Fruit fly (Drosophila melanogaster) whole organism, embryonic: Measurements from ENCODE around the gene Sik2.
A peak's percentile ranks its signal among the peaks of the same experiment; 100 is the strongest.

ENCODE experiments used
- Atf3 ChIP-seq: fragments of 200-800 bp; sonication (Bioruptor generic); optimal IDR thresholded peaks from 3 replicates; lab custom pipeline; 2016; ENCODE audit warnings: missing biosample characterization, missing genetic modification characterization
- Bdp1 ChIP-seq: fragments of 200-800 bp; sonication (Bioruptor generic); optimal IDR thresholded peaks from 3 replicates; lab custom pipeline; 2016; ENCODE audit warnings: missing biosample characterization, missing genetic modification characterization
- C15 ChIP-seq: fragments of 200-800 bp; sonication (Bioruptor generic); IDR thresholded peaks from 3 replicates; pipeline ENCODE4 v1.3.6; 2022; ENCODE audit warnings: missing biosample characterization, missing genetic modification characterization
- CG10147 ChIP-seq: fragments of 200-800 bp; sonication (Bioruptor generic); optimal IDR thresholded peaks from 2 replicates; lab custom pipeline; 2019; ENCODE audit warnings: missing biosample characterization, mild to moderate bottlenecking, missing genetic modification characterization, moderate library complexity
- CG10321 ChIP-seq: fragments of 200-800 bp; sonication (Bioruptor generic); IDR thresholded peaks from 2 replicates; pipeline ENCODE4 v1.3.6; 2022; ENCODE audit warnings: missing biosample characterization, missing genetic modification characterization
- CG10654 ChIP-seq: fragments of 200-800 bp; sonication (Bioruptor generic); optimal IDR thresholded peaks from 2 replicates; lab custom pipeline; 2016; ENCODE audit warnings: missing biosample characterization, missing genetic modification characterization
- CG11085 ChIP-seq: fragments of 200-800 bp; sonication (Bioruptor generic); IDR thresholded peaks from 2 replicates; pipeline ENCODE4 v1.3.6; 2022; ENCODE audit warnings: missing biosample characterization, missing genetic modification characterization
- CG11504 ChIP-seq: fragments of 200-800 bp; sonication (Bioruptor generic); optimal IDR thresholded peaks from 3 replicates; lab custom pipeline; 2019; ENCODE audit warnings: missing biosample characterization, mild to moderate bottlenecking, missing genetic modification characterization, moderate library complexity
- CG12391 ChIP-seq: fragments of 200-800 bp; sonication (Bioruptor generic); optimal IDR thresholded peaks from 3 replicates; lab custom pipeline; 2018; ENCODE audit warnings: missing biosample characterization, mild to moderate bottlenecking, missing genetic modification characterization, moderate library complexity
- CG13287 ChIP-seq: fragments of 200-800 bp; sonication (Bioruptor generic); IDR thresholded peaks from 2 replicates; pipeline ENCODE4 v1.3.6; 2022; ENCODE audit warnings: missing biosample characterization, missing genetic modification characterization; ENCODE audit not compliant: partially characterized antibody
- CG14965 ChIP-seq: fragments of 200-800 bp; sonication (Bioruptor generic); optimal IDR thresholded peaks from 2 replicates; lab custom pipeline; 2016; ENCODE audit warnings: missing biosample characterization, missing genetic modification characterization, borderline replicate concordance
- CG2116 ChIP-seq: fragments of 200-800 bp; sonication (Bioruptor generic); optimal IDR thresholded peaks from 3 replicates; lab custom pipeline; 2018; ENCODE audit warnings: missing biosample characterization, mild to moderate bottlenecking, missing genetic modification characterization
- CG2712 ChIP-seq: fragments of 200-800 bp; optimal IDR thresholded peaks from 3 replicates; lab custom pipeline; 2019; ENCODE audit warnings: missing biosample characterization, mild to moderate bottlenecking, missing genetic modification characterization, moderate library complexity
- CG31224 ChIP-seq: fragments of 200-800 bp; sonication (Bioruptor generic); IDR thresholded peaks from 2 replicates; pipeline ENCODE4 v1.3.6; 2022; ENCODE audit warnings: missing biosample characterization, missing genetic modification characterization
- CG3281 ChIP-seq: fragments of 200-800 bp; sonication (Bioruptor generic); optimal IDR thresholded peaks from 3 replicates; lab custom pipeline; 2017; ENCODE audit warnings: missing biosample characterization, mild to moderate bottlenecking, missing genetic modification characterization
- CG3995 ChIP-seq: fragments of 200-800 bp; sonication (Bioruptor generic); optimal IDR thresholded peaks from 3 replicates; lab custom pipeline; 2016; ENCODE audit warnings: missing biosample characterization, missing genetic modification characterization
- CG42726 ChIP-seq: fragments of 200-800 bp; sonication (Bioruptor generic); IDR thresholded peaks from 2 replicates; pipeline ENCODE4 v1.3.6; 2022; ENCODE audit warnings: missing biosample characterization, missing genetic modification characterization; ENCODE audit not compliant: partially characterized antibody
- CG4730 ChIP-seq: fragments of 200-800 bp; sonication (Bioruptor generic); IDR thresholded peaks from 2 replicates; pipeline ENCODE4 v1.3.6; 2022; ENCODE audit warnings: missing biosample characterization, missing genetic modification characterization
- CG6683 ChIP-seq: fragments of 200-800 bp; sonication (Bioruptor generic); optimal IDR thresholded peaks from 2 replicates; lab custom pipeline; 2017; ENCODE audit warnings: missing biosample characterization, mild to moderate bottlenecking, missing genetic modification characterization, missing genetic modification reagents
- CG6813 ChIP-seq: fragments of 200-800 bp; sonication (Bioruptor generic); optimal IDR thresholded peaks from 2 replicates; lab custom pipeline; 2017; ENCODE audit warnings: missing biosample characterization, missing genetic modification characterization, mild to moderate bottlenecking, moderate library complexity, missing genetic modification reagents
- CG8359 ChIP-seq: fragments of 200-800 bp; sonication (Bioruptor generic); optimal IDR thresholded peaks from 2 replicates; lab custom pipeline; 2017; ENCODE audit warnings: missing biosample characterization, mild to moderate bottlenecking, missing genetic modification characterization, borderline replicate concordance
- CG8924 ChIP-seq: fragments of 200-800 bp; optimal IDR thresholded peaks from 3 replicates; lab custom pipeline; 2019; ENCODE audit warnings: missing biosample characterization, mild to moderate bottlenecking, missing genetic modification characterization, moderate library complexity
- CkIIα-i1 ChIP-seq: fragments of 200-800 bp; sonication (Bioruptor generic); IDR thresholded peaks from 2 replicates; pipeline ENCODE4 v1.3.6; 2022; ENCODE audit warnings: missing biosample characterization, missing genetic modification characterization
- Eip74EF ChIP-seq, 2 experiments: fragments of 200-800 bp in 1 of 2; fragments of >200 bp in 1 of 2; sonication (Bioruptor generic) in 1 of 2; optimal IDR thresholded peaks; 2 replicates each; lab custom pipeline; 2017 to 2019; ENCODE audit warnings: missing biosample characterization in 2 of 2, missing genetic modification characterization in 2 of 2, mild to moderate bottlenecking in 1 of 2, moderate library complexity in 1 of 2
- Hr51 ChIP-seq, 2 experiments: fragments of 200-800 bp; sonication (Bioruptor generic); optimal IDR thresholded peaks; 2 replicates in 1 of 2; 3 replicates in 1 of 2; lab custom pipeline; 2016 to 2018; ENCODE audit warnings: missing biosample characterization in 2 of 2, missing genetic modification characterization in 2 of 2, mild to moderate bottlenecking in 1 of 2, moderate library complexity in 1 of 2
- Kr ChIP-seq: fragments of 200-800 bp; sonication (Bioruptor generic); optimal IDR thresholded peaks from 2 replicates; lab custom pipeline; 2017; ENCODE audit warnings: missing biosample characterization, mild to moderate bottlenecking, missing genetic modification characterization
- Lim3 ChIP-seq: fragments of 200-800 bp; sonication (Bioruptor generic); IDR thresholded peaks from 2 replicates; pipeline ENCODE4 v1.3.6; 2022; ENCODE audit warnings: missing biosample characterization, missing genetic modification characterization
- Mes4 ChIP-seq: fragments of 200-800 bp; sonication (Bioruptor generic); optimal IDR thresholded peaks from 2 replicates; lab custom pipeline; 2016; ENCODE audit warnings: missing biosample characterization, missing genetic modification characterization
- Tbp ChIP-seq: fragments of >200 bp; optimal IDR thresholded peaks from 2 replicates; lab custom pipeline; 2018; ENCODE audit warnings: missing biosample characterization, missing genetic modification characterization
- abd-A ChIP-seq: fragments of 200-800 bp; sonication (Bioruptor generic); optimal IDR thresholded peaks from 3 replicates; lab custom pipeline; 2019; ENCODE audit warnings: missing biosample characterization, mild to moderate bottlenecking, missing genetic modification characterization, moderate library complexity
- cato ChIP-seq: fragments of 200-800 bp; sonication (Bioruptor generic); optimal IDR thresholded peaks from 2 replicates; lab custom pipeline; 2016; ENCODE audit warnings: missing biosample characterization, missing genetic modification characterization, borderline replicate concordance
- caup ChIP-seq: fragments of 200-800 bp; sonication (Bioruptor generic); optimal IDR thresholded peaks from 3 replicates; lab custom pipeline; 2017; ENCODE audit warnings: missing biosample characterization, mild to moderate bottlenecking, missing genetic modification characterization, moderate library complexity; ENCODE audit not compliant: severe bottlenecking
- crc ChIP-seq: fragments of 200-800 bp; sonication (Bioruptor generic); optimal IDR thresholded peaks from 2 replicates; lab custom pipeline; 2016; ENCODE audit warnings: missing biosample characterization, missing genetic modification characterization
- crp ChIP-seq, 2 experiments: fragments of 200-800 bp; sonication (Bioruptor generic); optimal IDR thresholded peaks; 2 replicates in 1 of 2; 3 replicates in 1 of 2; lab custom pipeline; 2017; ENCODE audit warnings: missing biosample characterization in 2 of 2, missing genetic modification characterization in 2 of 2, mild to moderate bottlenecking in 1 of 2, moderate library complexity in 1 of 2
- dmrt11E ChIP-seq: fragments of 200-800 bp; sonication (Bioruptor generic); optimal IDR thresholded peaks from 3 replicates; lab custom pipeline; 2018; ENCODE audit warnings: missing biosample characterization, mild to moderate bottlenecking, missing genetic modification characterization, moderate library complexity
- en ChIP-seq: fragments of 200-800 bp; sonication (Bioruptor generic); optimal IDR thresholded peaks from 2 replicates; lab custom pipeline; 2016; ENCODE audit warnings: missing biosample characterization, missing genetic modification characterization
- gsb-n ChIP-seq: fragments of 200-800 bp; sonication (Bioruptor generic); optimal IDR thresholded peaks from 3 replicates; lab custom pipeline; 2018; ENCODE audit warnings: missing biosample characterization, mild to moderate bottlenecking, missing genetic modification characterization
- pho ChIP-seq: fragments of 200-800 bp; sonication (Bioruptor generic); optimal IDR thresholded peaks from 2 replicates; lab custom pipeline; 2016; ENCODE audit warnings: missing biosample characterization, missing genetic modification characterization
- pros ChIP-seq: fragments of 200-800 bp; sonication (Bioruptor generic); optimal IDR thresholded peaks from 3 replicates; lab custom pipeline; 2019; ENCODE audit warnings: missing biosample characterization, mild to moderate bottlenecking, missing genetic modification characterization, moderate library complexity
- pum ChIP-seq: fragments of 200-800 bp; sonication (Bioruptor generic); optimal IDR thresholded peaks from 2 replicates; lab custom pipeline; 2016; ENCODE audit warnings: missing biosample characterization, missing genetic modification characterization
- seq ChIP-seq: fragments of 200-800 bp; sonication (Bioruptor generic); IDR thresholded peaks from 2 replicates; pipeline ENCODE4 v1.3.6; 2022; ENCODE audit warnings: missing biosample characterization, missing genetic modification characterization
- trem ChIP-seq: fragments of 200-800 bp; optimal IDR thresholded peaks from 3 replicates; lab custom pipeline; 2019; ENCODE audit warnings: missing biosample characterization, mild to moderate bottlenecking, missing genetic modification characterization, moderate library complexity
- usp ChIP-seq: fragments of >200 bp; optimal IDR thresholded peaks from 2 replicates; lab custom pipeline; 2017; ENCODE audit warnings: missing biosample characterization, missing genetic modification characterization
- vfl ChIP-seq: fragments of 200-800 bp; sonication (Bioruptor generic); optimal IDR thresholded peaks from 2 replicates; lab custom pipeline; 2016; ENCODE audit warnings: missing biosample characterization, missing genetic modification characterization
- zen ChIP-seq: fragments of 200-800 bp; sonication (Bioruptor generic); optimal IDR thresholded peaks from 3 replicates; lab custom pipeline; 2018; ENCODE audit warnings: missing biosample characterization, mild to moderate bottlenecking, missing genetic modification characterization, moderate library complexity

Gene Sik2

DNA sequence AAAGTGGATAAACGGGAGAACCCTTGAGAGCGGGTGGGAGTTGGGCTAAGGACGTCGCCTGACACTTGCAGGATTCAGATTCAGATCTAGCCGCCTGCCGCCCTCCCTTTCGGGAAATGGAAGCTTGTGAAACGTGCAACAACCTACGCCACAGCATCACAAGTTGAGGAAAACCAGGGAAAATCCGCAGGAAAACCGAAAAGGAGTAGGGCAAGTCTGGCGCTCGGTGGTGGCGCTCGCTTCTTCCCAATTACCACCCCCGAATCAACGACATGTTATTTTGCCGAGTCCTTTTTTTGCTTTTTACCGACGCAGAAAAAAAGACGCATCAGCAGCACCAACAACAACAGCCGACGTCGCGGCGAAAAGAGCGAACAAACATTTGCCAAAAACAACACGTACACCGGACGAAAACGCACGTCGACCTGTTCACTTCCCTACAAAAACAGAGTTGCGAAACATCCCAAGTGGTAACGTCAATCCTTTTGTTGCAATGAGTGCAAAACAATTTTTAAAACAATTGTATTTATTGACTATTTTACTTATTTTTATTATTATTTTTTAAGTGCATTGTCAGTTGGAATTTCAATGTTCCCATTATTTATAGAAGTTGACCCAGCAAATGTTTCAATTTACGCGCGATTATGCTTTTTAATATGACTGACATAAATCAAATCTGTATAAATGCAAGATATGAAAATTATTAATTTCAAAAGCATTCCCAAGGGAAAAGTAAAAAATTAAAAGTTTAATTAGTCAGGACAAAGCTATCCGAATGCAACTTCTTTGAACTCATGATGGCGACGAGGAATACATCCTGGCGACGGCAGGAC, 50.2 kb downstream of the Sik2 start (continued):
- TF ChIP-seq cato (GFP tag; lab: Kevin White, UChicago) (no peak), CG6813 (GFP tag; lab: Kevin White, UChicago) (no peak), crc (no peak), vfl (GFP tag; lab: Kevin White, UChicago) (no peak), Eip74EF (GFP tag; optimal IDR thresholded peaks at IDR 0.05; lab: Kevin White, UChicago) (no peak), CG6683 (GFP tag; lab: Kevin White, UChicago) (no peak), trem (tag; lab: Kevin White, UChicago) (no peak), CG4730 (GFP tag; lab: Robert Waterston, UW) (0 out of 2 replicates have a peak, but pooled peaks have one; percentile 43), en (no peak), CG11504 (tag; lab: Kevin White, UChicago) (no peak), CG13287 (GFP tag; lab: Robert Waterston, UW) (peak; percentile 15; the same call in 1 of the 2 replicates), pum (GFP tag; lab: Kevin White, UChicago) (no peak), Lim3 (GFP tag; lab: Robert Waterston, UW) (no peak), CG42726 (no peak)

DNA sequence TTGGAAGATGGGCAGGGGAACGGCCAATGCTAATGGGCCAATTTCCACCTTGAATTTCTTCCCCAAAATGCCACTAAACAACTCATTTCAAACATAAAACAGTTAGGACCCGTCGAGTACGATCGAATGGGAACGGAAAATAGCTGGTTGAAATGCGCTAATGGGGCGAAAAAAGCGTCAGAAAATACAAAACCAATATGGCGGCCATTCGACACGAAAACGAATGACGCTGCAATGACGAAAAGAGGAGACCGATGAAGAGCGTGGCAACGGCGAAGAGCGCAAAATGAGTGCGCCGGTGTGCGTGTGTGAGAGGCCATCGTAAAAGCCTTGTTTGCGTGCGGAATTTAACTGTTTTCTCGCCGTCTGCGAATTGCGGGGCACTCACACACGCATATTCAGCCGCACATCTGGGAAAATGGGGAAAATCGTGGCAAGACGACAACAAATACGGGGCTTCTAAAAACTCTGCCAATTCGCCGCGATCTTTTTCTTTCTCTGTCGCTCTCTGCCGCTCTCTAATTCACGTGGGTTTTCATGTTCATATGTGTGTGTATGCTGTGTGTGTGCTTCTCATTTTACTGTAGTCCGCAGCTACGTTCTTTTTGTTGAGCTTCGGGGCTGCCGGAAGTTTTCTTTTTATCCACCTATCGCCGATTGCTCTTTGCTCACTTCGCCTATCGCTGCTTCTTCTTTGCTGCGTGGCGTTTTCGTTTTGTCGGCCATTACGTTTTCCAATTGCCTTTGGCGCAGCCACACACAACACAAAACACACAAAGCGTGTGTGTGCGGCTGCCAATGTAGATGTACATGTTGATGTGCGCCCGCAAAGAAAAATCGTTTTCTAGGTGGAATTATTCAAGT, 51.5 kb downstream of the Sik2 start, which contains the start of gene east:
Gene east (plus strand): TSS at position 851 of the 864 bp plus-strand sequence.
- TF ChIP-seq Hr51 (GFP tag; optimal IDR thresholded peaks at IDR 0.05; lab: Kevin White, UChicago) (no peak), CG8359 (no peak), CG31224 (GFP tag; lab: Robert Waterston, UW) (no peak), Bdp1 (GFP tag; lab: Kevin White, UChicago) (no peak), pros (GFP tag; lab: Kevin White, UChicago) (peak; percentile 76), crc (no peak), pho (GFP tag; lab: Kevin White, UChicago) (no peak), Tbp (GFP tag; lab: Kevin White, UChicago) (no peak), CG10321 (GFP tag; lab: Robert Waterston, UW) (no peak), CG10147 (GFP tag; lab: Kevin White, UChicago) (no peak), CG11085 (GFP tag; lab: Robert Waterston, UW) (no peak), C15 (GFP tag; lab: Robert Waterston, UW) (no peak), caup (GFP tag; lab: Kevin White, UChicago) (no peak), seq (GFP tag; lab: Robert Waterston, UW) (no peak; the same call in 1 of the 2 replicates), CG14965 (GFP tag; lab: Kevin White, UChicago) (no peak), gsb-n (tag; lab: Kevin White, UChicago) (no peak), dmrt11E (tag; lab: Kevin White, UChicago) (no peak), CkIIα-i1 (GFP tag; lab: Robert Waterston, UW) (no peak), CG10654 (GFP tag; lab: Kevin White, UChicago) (no peak), zen (tag; lab: Kevin White, UChicago) (no peak), Kr (GFP tag; lab: Kevin White, UChicago) (peak; percentile 59), CG3995 (GFP tag; lab: Kevin White, UChicago) (no peak), CG12391 (tag; lab: Kevin White, UChicago) (no peak), abd-A (tag; lab: Kevin White, UChicago) (peak; percentile 62), CG8924 (tag; lab: Kevin White, UChicago) (no peak), CG2712 (no peak), CG2116 (GFP tag; lab: Kevin White, UChicago) (no peak), CG3281 (GFP tag; lab: Kevin White, UChicago) (no peak), Mes4 (no peak), Atf3 (GFP tag; lab: Kevin White, UChicago) (no peak), crp (GFP tag; optimal IDR thresholded peaks at IDR 0.05; lab: Kevin White, UChicago) (no peak), usp (no peak)
